Fruit fly (Drosophila melanogaster): Measurements from ENCODE around the gene Akt.

The Akt gene

dm6 chr3R:16071689-16072580, 27.1 kb upstream of the Akt start (continued):
- TF ChIP-seq Gug (GFP tag; IDR thresholded peaks at IDR 0.05), result peak; percentile 65
- peak; percentile 33 for TF ChIP-seq Hr39 (GFP tag; optimal IDR thresholded peaks at IDR 0.05)
- TF ChIP-seq dsx (GFP tag; optimal IDR thresholded peaks at IDR 0.05; ENCODE audit: poor library complexity, severe bottlenecking), result peak; percentile 95
- peak; percentile 0 for TF ChIP-seq CG11902 (GFP tag; optimal IDR thresholded peaks at IDR 0.05)
- no peak for TF ChIP-seq CG32006 (GFP tag; optimal IDR thresholded peaks at IDR 0.05)
- no peak for TF ChIP-seq CG1621 (tag; optimal IDR thresholded peaks at IDR 0.05)
- TF ChIP-seq dac (GFP tag; optimal IDR thresholded peaks at IDR 0.05), result no peak
- TF ChIP-seq CG6808 (GFP tag; optimal IDR thresholded peaks at IDR 0.05), result peak; percentile 72
- TF ChIP-seq CG8119 (GFP tag; IDR thresholded peaks at IDR 0.05), result peak; percentile 93
- TF ChIP-seq Ets96B (tag; optimal IDR thresholded peaks at IDR 0.05), result peak; percentile 92
- no peak for TF ChIP-seq Blimp-1 (GFP tag; optimal IDR thresholded peaks at IDR 0.05)
- peak; percentile 89 for TF ChIP-seq eg (GFP tag; IDR thresholded peaks at IDR 0.05)
- peak; percentile 84 for TF ChIP-seq pdm3 (GFP tag; optimal IDR thresholded peaks at IDR 0.05)
- TF ChIP-seq spab (GFP tag; optimal IDR thresholded peaks at IDR 0.05), result peak; percentile 71
- TF ChIP-seq acj6 (GFP tag; optimal IDR thresholded peaks at IDR 0.05), result peak; percentile 90
- TF ChIP-seq topi (GFP tag; optimal IDR thresholded peaks at IDR 0.05), result peak; percentile 73
- no peak for TF ChIP-seq Eip93F (GFP tag; optimal IDR thresholded peaks at IDR 0.05)
- peak; percentile 66 for TF ChIP-seq CG11294 (GFP tag; IDR thresholded peaks at IDR 0.05)
- peak; percentile 93 for TF ChIP-seq CG10631 (GFP tag; optimal IDR thresholded peaks at IDR 0.05)

- TF ChIP-seq CG32006 (GFP tag; optimal IDR thresholded peaks at IDR 0.05) (peak; percentile 24), fkh (GFP tag; optimal IDR thresholded peaks at IDR 0.05) (no peak), CG1621 (tag; optimal IDR thresholded peaks at IDR 0.05) (no peak), CG16779 (tag; optimal IDR thresholded peaks at IDR 0.05) (peak; percentile 9), dsx (GFP tag; optimal IDR thresholded peaks at IDR 0.05; ENCODE audit: poor library complexity, severe bottlenecking) (peak; percentile 53), CG6808 (GFP tag; optimal IDR thresholded peaks at IDR 0.05) (peak; percentile 0), Eip78C (GFP tag) (no peak), CG6854 (GFP tag; optimal IDR thresholded peaks at IDR 0.05) (no peak)
Observed at dm6 chr3R:16072581-16072908, 26.5 kb upstream of the Akt start.

- TF ChIP-seq net (GFP tag; optimal IDR thresholded peaks at IDR 0.05) (no peak), ss (GFP tag; optimal IDR thresholded peaks at IDR 0.05) (no peak)
Observed at dm6 chr3R:16074122-16074521, 24.9 kb upstream of the Akt start.

dm6 chr3R:16078247-16078646, 20.8 kb upstream of the Akt start:
- TF ChIP-seq CG6163 (GFP tag; IDR thresholded peaks at IDR 0.05) (no peak), CG7368 (GFP tag; optimal IDR thresholded peaks at IDR 0.05) (no peak), CG11902 (GFP tag; optimal IDR thresholded peaks at IDR 0.05) (no peak), CG4318 (GFP tag; optimal IDR thresholded peaks at IDR 0.05) (no peak), Ets21C (GFP tag; optimal IDR thresholded peaks at IDR 0.05) (no peak), CG15336 (GFP tag; IDR thresholded peaks at IDR 0.05) (no peak), esn (GFP tag; optimal IDR thresholded peaks at IDR 0.05) (no peak), CG11762 (GFP tag; optimal IDR thresholded peaks at IDR 0.05; ENCODE audit: insufficient read depth) (no peak), CG6276 (GFP tag; optimal IDR thresholded peaks at IDR 0.05) (no peak), svp (GFP tag) (no peak), CG9139 (GFP tag; optimal IDR thresholded peaks at IDR 0.05) (no peak), Hr38 (GFP tag; optimal IDR thresholded peaks at IDR 0.05) (no peak), ss (GFP tag; optimal IDR thresholded peaks at IDR 0.05) (no peak), CG11294 (GFP tag; IDR thresholded peaks at IDR 0.05) (no peak), Eip78C (GFP tag) (no peak)

Data from whole organism, prepupa.